Worm (Caenorhabditis elegans) whole organism, late embryonic: ENCODE results near the gene lips-13.

Source experiments
- fkh-10 ChIP-seq: fragments of 150-350 bp; optimal IDR thresholded peaks from 2 replicates; lab custom pipeline; 2014; ENCODE audit warnings: missing biosample characterization, missing genetic modification reagents, missing genetic modification characterization
- fkh-6 ChIP-seq: sonication (generic microtip); optimal IDR thresholded peaks from 2 replicates; lab custom pipeline; 2016; ENCODE audit warnings: missing genetic modification characterization, missing compliant biosample characterization
- nfya-1 ChIP-seq: sonication (generic microtip); optimal IDR thresholded peaks from 2 replicates; lab custom pipeline; 2017; ENCODE audit warnings: missing genetic modification characterization, mild to moderate bottlenecking, missing compliant biosample characterization, antibody characterized with exemption, moderate library complexity
- pha-4 ChIP-seq: fragments of 150-350 bp; optimal IDR thresholded peaks from 2 replicates; lab custom pipeline; 2018; ENCODE audit warnings: missing biosample characterization, missing genetic modification reagents, missing genetic modification characterization

- TF ChIP-seq fkh-10 (GFP tag; lab: Kevin White, UChicago) (no peak), fkh-6 (no peak), nfya-1 (tag; lab: Kevin White, UChicago) (no peak), pha-4 (no peak)
These were observed 50.9 kb downstream of the lips-13 start, which contains the start of gene K02E7.10 for ce11 chrII:1066907-1067306.
